Fruit fly (Drosophila melanogaster) whole organism, embryonic: ENCODE data around the gene Herc4.

ENCODE experiments used
- Atf-2 ChIP-seq: fragments of 200-800 bp; sonication (Bioruptor generic); optimal IDR thresholded peaks from 2 replicates; lab custom pipeline; 2016; ENCODE audit warnings: missing biosample characterization, missing genetic modification characterization
- Atf3 ChIP-seq: fragments of 200-800 bp; sonication (Bioruptor generic); optimal IDR thresholded peaks from 3 replicates; lab custom pipeline; 2016; ENCODE audit warnings: missing biosample characterization, missing genetic modification characterization
- Awh ChIP-seq: fragments of 200-800 bp; sonication (Bioruptor generic); IDR thresholded peaks from 2 replicates; pipeline ENCODE4, ENCODE4 v1.3.6; 2022; ENCODE audit warnings: missing biosample characterization, missing genetic modification characterization
- CG11247 ChIP-seq: fragments of 200-800 bp; sonication (Bioruptor generic); IDR thresholded peaks from 2 replicates; pipeline ENCODE4 v1.3.6; 2022; ENCODE audit warnings: missing biosample characterization, missing genetic modification characterization
- CG12155 ChIP-seq: fragments of 200-800 bp; sonication (Bioruptor generic); optimal IDR thresholded peaks from 3 replicates; lab custom pipeline; 2016; ENCODE audit warnings: missing biosample characterization, missing genetic modification characterization
- CG12659 ChIP-seq: fragments of 200-800 bp; sonication (Bioruptor generic); optimal IDR thresholded peaks from 3 replicates; lab custom pipeline; 2017; ENCODE audit warnings: mild to moderate bottlenecking, missing biosample characterization, missing genetic modification reagents, missing genetic modification characterization
- CG12942 ChIP-seq: fragments of 200-800 bp; sonication (Bioruptor generic); optimal IDR thresholded peaks from 3 replicates; lab custom pipeline; 2016; ENCODE audit warnings: missing biosample characterization, missing genetic modification characterization
- CG13296 ChIP-seq: fragments of 200-800 bp; sonication (Bioruptor generic); optimal IDR thresholded peaks from 3 replicates; lab custom pipeline; 2018; ENCODE audit warnings: missing biosample characterization, mild to moderate bottlenecking, missing genetic modification characterization
- CG13624 ChIP-seq: fragments of 200-800 bp; sonication (Bioruptor generic); optimal IDR thresholded peaks from 2 replicates; lab custom pipeline; 2016; ENCODE audit warnings: missing biosample characterization, missing genetic modification characterization
- CG15011 ChIP-seq: fragments of 200-800 bp; sonication (Bioruptor generic); optimal IDR thresholded peaks from 3 replicates; lab custom pipeline; 2018; ENCODE audit warnings: missing biosample characterization, mild to moderate bottlenecking, missing genetic modification characterization
- CG15696 ChIP-seq: fragments of 200-800 bp; sonication (Bioruptor generic); optimal IDR thresholded peaks from 2 replicates; lab custom pipeline; 2019; ENCODE audit warnings: missing biosample characterization, mild to moderate bottlenecking, missing genetic modification characterization, moderate library complexity
- CG17829 ChIP-seq: fragments of 200-800 bp; optimal IDR thresholded peaks from 2 replicates; lab custom pipeline; 2019; ENCODE audit warnings: missing biosample characterization, mild to moderate bottlenecking, missing genetic modification characterization, moderate library complexity
- CG18764 ChIP-seq: fragments of 200-800 bp; sonication (Bioruptor generic); optimal IDR thresholded peaks from 3 replicates; lab custom pipeline; 2016; ENCODE audit warnings: missing biosample characterization, missing genetic modification characterization
- CG2199 ChIP-seq: fragments of 200-800 bp; sonication (Bioruptor generic); IDR thresholded peaks from 3 replicates; pipeline ENCODE4 v1.3.6; 2022; ENCODE audit warnings: missing biosample characterization, missing genetic modification characterization
- CG34422 ChIP-seq: fragments of 200-800 bp; sonication (Bioruptor generic); IDR thresholded peaks from 3 replicates; pipeline ENCODE4 v1.3.6; 2022; ENCODE audit warnings: missing biosample characterization, missing genetic modification characterization
- CG5180 ChIP-seq: fragments of 200-800 bp; sonication (Bioruptor generic); optimal IDR thresholded peaks from 3 replicates; lab custom pipeline; 2017; ENCODE audit warnings: missing biosample characterization, missing genetic modification characterization, mild to moderate bottlenecking, moderate library complexity, missing genetic modification reagents
- CG6791 ChIP-seq: fragments of 200-800 bp; sonication (Bioruptor generic); IDR thresholded peaks from 3 replicates; pipeline ENCODE4 v1.3.6; 2022; ENCODE audit warnings: missing biosample characterization, missing genetic modification characterization; ENCODE audit not compliant: partially characterized antibody
- CG6854 ChIP-seq: fragments of 200-800 bp; sonication (Bioruptor generic); optimal IDR thresholded peaks from 3 replicates; lab custom pipeline; 2017; ENCODE audit warnings: missing biosample characterization, mild to moderate bottlenecking, missing genetic modification characterization
- CG7928 ChIP-seq: fragments of 200-800 bp; sonication (Bioruptor generic); optimal IDR thresholded peaks from 2 replicates; lab custom pipeline; 2017; ENCODE audit warnings: missing biosample characterization, mild to moderate bottlenecking, missing genetic modification characterization
- CG9215 ChIP-seq: fragments of 200-800 bp; sonication (Bioruptor generic); IDR thresholded peaks from 2 replicates; pipeline ENCODE4 v1.3.6; 2022; ENCODE audit warnings: missing biosample characterization, missing genetic modification characterization
- CrebB ChIP-seq: fragments of 200-800 bp; sonication (Bioruptor generic); optimal IDR thresholded peaks from 3 replicates; lab custom pipeline; 2018; ENCODE audit warnings: missing biosample characterization, mild to moderate bottlenecking, missing genetic modification characterization
- Dip2 ChIP-seq: fragments of 200-800 bp; sonication (Bioruptor generic); IDR thresholded peaks from 2 replicates; pipeline ENCODE4 v1.3.6; 2022; ENCODE audit warnings: missing biosample characterization, missing genetic modification characterization
- Doc3 ChIP-seq: fragments of 200-800 bp; sonication (Bioruptor generic); IDR thresholded peaks from 3 replicates; pipeline ENCODE4 v1.3.6; 2022; ENCODE audit warnings: missing biosample characterization, missing genetic modification characterization; ENCODE audit not compliant: partially characterized antibody
- Dref ChIP-seq: fragments of 200-800 bp; sonication (Bioruptor generic); IDR thresholded peaks from 2 replicates; pipeline ENCODE4 v1.3.6; 2022; ENCODE audit warnings: missing biosample characterization, missing genetic modification characterization
- Kr ChIP-seq: fragments of 200-800 bp; sonication (Bioruptor generic); optimal IDR thresholded peaks from 2 replicates; lab custom pipeline; 2017; ENCODE audit warnings: missing biosample characterization, mild to moderate bottlenecking, missing genetic modification characterization
- NC2β ChIP-seq: fragments of 200-800 bp; sonication (Bioruptor generic); optimal IDR thresholded peaks from 2 replicates; lab custom pipeline; 2016; ENCODE audit warnings: missing biosample characterization, missing genetic modification characterization
- Poxn ChIP-seq: fragments of 200-800 bp; sonication (Bioruptor generic); IDR thresholded peaks from 2 replicates; pipeline ENCODE4 v1.3.6; 2022; ENCODE audit warnings: missing biosample characterization, missing genetic modification characterization
- Ravus ChIP-seq: fragments of 200-800 bp; sonication (Bioruptor generic); IDR thresholded peaks from 2 replicates; pipeline ENCODE4 v1.3.6; 2022; ENCODE audit warnings: missing biosample characterization, missing genetic modification characterization
- Usf ChIP-seq: fragments of 200-800 bp; sonication (Bioruptor generic); optimal IDR thresholded peaks from 2 replicates; lab custom pipeline; 2017; ENCODE audit warnings: missing genotype, missing biosample characterization, missing genetic modification characterization
- aop ChIP-seq: fragments of 200-800 bp; sonication (Bioruptor generic); IDR thresholded peaks from 2 replicates; pipeline ENCODE4 v1.3.6; 2022; ENCODE audit warnings: missing biosample characterization, missing genetic modification characterization
- ato ChIP-seq: fragments of 200-800 bp; sonication (Bioruptor generic); IDR thresholded peaks from 2 replicates; pipeline ENCODE4 v1.3.6; 2022; ENCODE audit warnings: missing biosample characterization, missing genetic modification characterization; ENCODE audit not compliant: partially characterized antibody
- cad ChIP-seq: fragments of >200 bp; optimal IDR thresholded peaks from 2 replicates; lab custom pipeline; 2017; ENCODE audit warnings: missing biosample characterization, missing genetic modification characterization
- caup ChIP-seq: fragments of 200-800 bp; sonication (Bioruptor generic); optimal IDR thresholded peaks from 3 replicates; lab custom pipeline; 2017; ENCODE audit warnings: missing biosample characterization, mild to moderate bottlenecking, missing genetic modification characterization, moderate library complexity; ENCODE audit not compliant: severe bottlenecking
- chn ChIP-seq: fragments of 200-800 bp; sonication (Bioruptor generic); optimal IDR thresholded peaks from 2 replicates; lab custom pipeline; 2016; ENCODE audit warnings: missing biosample characterization, missing genetic modification characterization
- fd3F ChIP-seq: fragments of 200-800 bp; sonication (Bioruptor generic); optimal IDR thresholded peaks from 2 replicates; lab custom pipeline; 2018; ENCODE audit warnings: missing biosample characterization, mild to moderate bottlenecking, missing genetic modification characterization, moderate library complexity
- ftz-f1 ChIP-seq: fragments of 200-800 bp; sonication (Bioruptor generic); optimal IDR thresholded peaks from 2 replicates; lab custom pipeline; 2016; ENCODE audit warnings: missing biosample characterization, missing genetic modification characterization
- grau ChIP-seq: fragments of 200-800 bp; optimal IDR thresholded peaks from 3 replicates; lab custom pipeline; 2019; ENCODE audit warnings: missing biosample characterization, mild to moderate bottlenecking, missing genetic modification characterization, moderate library complexity
- hb ChIP-seq: fragments of 200-800 bp; sonication (Bioruptor generic); IDR thresholded peaks from 3 replicates; pipeline ENCODE4 v1.3.6; 2022; ENCODE audit warnings: missing biosample characterization, missing genetic modification characterization; ENCODE audit not compliant: partially characterized antibody
- hkb ChIP-seq, 2 experiments: fragments of 200-800 bp in 1 of 2; fragments of >200 bp in 1 of 2; sonication (Bioruptor generic) in 1 of 2; IDR thresholded peaks in 1 of 2; optimal IDR thresholded peaks in 1 of 2; 2 replicates each; pipeline versions ENCODE4 v1.3.6 to Lab custom; 2017 to 2022; ENCODE audit warnings: missing biosample characterization in 1 of 2, missing genetic modification characterization in 1 of 2
- jumu ChIP-seq: fragments of 200-800 bp; sonication (Bioruptor generic); optimal IDR thresholded peaks from 3 replicates; lab custom pipeline; 2016; ENCODE audit warnings: missing biosample characterization, missing genetic modification characterization
- klu ChIP-seq: fragments of 200-800 bp; sonication (Bioruptor generic); IDR thresholded peaks from 2 replicates; pipeline ENCODE4 v1.3.6; 2022; ENCODE audit warnings: missing biosample characterization, missing genetic modification characterization
- lbe ChIP-seq: fragments of 200-800 bp; sonication (Bioruptor generic); optimal IDR thresholded peaks from 2 replicates; lab custom pipeline; 2016; ENCODE audit warnings: missing biosample characterization, mild to moderate bottlenecking, missing genetic modification characterization
- maf-S ChIP-seq: fragments of 200-800 bp; sonication (Bioruptor generic); optimal IDR thresholded peaks from 2 replicates; lab custom pipeline; 2016; ENCODE audit warnings: missing biosample characterization, missing genetic modification characterization
- org-1 ChIP-seq: fragments of 200-800 bp; sonication (Bioruptor generic); optimal IDR thresholded peaks from 2 replicates; lab custom pipeline; 2017; ENCODE audit warnings: missing biosample characterization, missing genetic modification characterization
- prd ChIP-seq, 3 experiments: fragments of >200 bp in 2 of 3; fragments of 200-800 bp in 1 of 3; sonication (Bioruptor generic) in 1 of 3; optimal IDR thresholded peaks in 2 of 3; IDR thresholded peaks in 1 of 3; 2 replicates in 2 of 3; 3 replicates in 1 of 3; pipeline versions ENCODE4 v1.3.6 to Lab custom; 2017 to 2022; ENCODE audit warnings: missing biosample characterization in 1 of 3, missing genetic modification characterization in 1 of 3
- run ChIP-seq: fragments of 200-800 bp; sonication (Bioruptor generic); optimal IDR thresholded peaks from 3 replicates; lab custom pipeline; 2018; ENCODE audit warnings: missing biosample characterization, mild to moderate bottlenecking, missing genetic modification characterization
- scrt ChIP-seq: fragments of 200-800 bp; sonication (Bioruptor generic); optimal IDR thresholded peaks from 2 replicates; lab custom pipeline; 2018; ENCODE audit warnings: missing biosample characterization, mild to moderate bottlenecking, missing genetic modification characterization, moderate library complexity
- seq ChIP-seq: fragments of 200-800 bp; sonication (Bioruptor generic); IDR thresholded peaks from 2 replicates; pipeline ENCODE4 v1.3.6; 2022; ENCODE audit warnings: missing biosample characterization, missing genetic modification characterization
- vnd ChIP-seq: fragments of 200-800 bp; sonication (Bioruptor generic); IDR thresholded peaks from 3 replicates; pipeline ENCODE4 v1.3.6; 2022; ENCODE audit warnings: missing biosample characterization, missing genetic modification characterization; ENCODE audit not compliant: partially characterized antibody
- wor ChIP-seq: fragments of 200-800 bp; sonication (Bioruptor generic); IDR thresholded peaks from 2 replicates; pipeline ENCODE4 v1.3.6; 2022; ENCODE audit warnings: missing biosample characterization, missing genetic modification characterization

Herc4 gene

dm6 chr3L:1298509-1298908 is 15.0 kb upstream of the Herc4 start, which contains the start of gene scf (continued):
- TF ChIP-seq CG15011 (no peak), Ravus (GFP tag; lab: Robert Waterston, UW) (no peak), hkb (optimal IDR thresholded peaks at IDR 0.05; lab: Kevin White, UChicago) (no peak), hkb (GFP tag; IDR thresholded peaks at IDR 0.05; lab: Robert Waterston, UW) (peak; percentile 48), CG34422 (GFP tag; lab: Robert Waterston, UW) (peak; percentile 73; the same call in 2 of the 3 replicates), caup (no peak), cad (GFP tag; lab: Kevin White, UChicago) (no peak), CG13624 (GFP tag; lab: Kevin White, UChicago) (peak; percentile 11), CG13296 (GFP tag; lab: Kevin White, UChicago) (no peak), CG12155 (GFP tag; lab: Kevin White, UChicago) (no peak), maf-S (GFP tag; lab: Kevin White, UChicago) (no peak), CG6791 (GFP tag; lab: Robert Waterston, UW) (0 out of 3 replicates have a peak, but pooled peaks have one; percentile 27), CG9215 (GFP tag; lab: Robert Waterston, UW) (no peak), Atf3 (GFP tag; lab: Kevin White, UChicago) (no peak), ato (no peak), wor (GFP tag; lab: Robert Waterston, UW) (no peak), Dip2 (GFP tag; lab: Robert Waterston, UW) (no peak), Poxn (GFP tag; lab: Robert Waterston, UW) (no peak), seq (GFP tag; lab: Robert Waterston, UW) (no peak), CG7928 (GFP tag; lab: Kevin White, UChicago) (no peak), vnd (peak; percentile 44; the same call in 1 of the 3 replicates), NC2β (GFP tag; lab: Kevin White, UChicago) (no peak), CG5180 (GFP tag; lab: Kevin White, UChicago) (no peak), klu (GFP tag; lab: Robert Waterston, UW) (no peak), Kr (GFP tag; lab: Kevin White, UChicago) (no peak), grau (tag; lab: Kevin White, UChicago) (peak; percentile 28), scrt (GFP tag; lab: Kevin White, UChicago) (no peak), Dref (GFP tag; lab: Robert Waterston, UW) (0 out of 2 replicates have a peak, but pooled peaks have one; percentile 1), CG12659 (GFP tag; lab: Kevin White, UChicago) (peak; percentile 2), CG11247 (GFP tag; lab: Robert Waterston, UW) (0 out of 2 replicates have a peak, but pooled peaks have one; percentile 15), CG6854 (no peak), CG2199 (GFP tag; lab: Robert Waterston, UW) (no peak), hb (GFP tag; lab: Robert Waterston, UW) (no peak), lbe (no peak), chn (GFP tag; lab: Kevin White, UChicago) (no peak), ftz-f1 (GFP tag; lab: Kevin White, UChicago) (no peak), Usf (GFP tag; lab: Kevin White, UChicago) (no peak), prd (optimal IDR thresholded peaks at IDR 0.05; lab: Kevin White, UChicago) (no peak), prd (GFP tag; IDR thresholded peaks at IDR 0.05; lab: Robert Waterston, UW) (0 out of 3 replicates have a peak, but pooled peaks have one; percentile 32), CG17829 (tag; lab: Kevin White, UChicago) (peak; percentile 56), CG15696 (tag; lab: Kevin White, UChicago) (no peak), fd3F (GFP tag; lab: Kevin White, UChicago) (no peak), CrebB (no peak), CG18764 (GFP tag; lab: Kevin White, UChicago) (no peak), aop (GFP tag; lab: Robert Waterston, UW) (no peak), Doc3 (GFP tag; lab: Robert Waterston, UW) (peak; percentile 28; the same call in 1 of the 3 replicates), CG12942 (GFP tag; lab: Kevin White, UChicago) (no peak), run (no peak), org-1 (GFP tag; lab: Kevin White, UChicago) (no peak), Atf-2 (GFP tag; lab: Kevin White, UChicago) (no peak), Awh (GFP tag; lab: Robert Waterston, UW) (0 out of 2 replicates have a peak, but pooled peaks have one; percentile 30), jumu (GFP tag; lab: Kevin White, UChicago) (no peak)
